Fruit fly (Drosophila melanogaster): Measurements from ENCODE around the gene Tgs1.

Tgs1 gene

dm6 chr3R:18298298-18298899 is 43.1 kb downstream of the Tgs1 start (continued):
- no peak for TF ChIP-seq Sox100B (GFP tag; optimal IDR thresholded peaks at IDR 0.05)
- no peak for TF ChIP-seq emc (GFP tag; optimal IDR thresholded peaks at IDR 0.05)
- TF ChIP-seq CG14441 (GFP tag; IDR thresholded peaks at IDR 0.05) = no peak
- no peak for TF ChIP-seq CG7556 (GFP tag; optimal IDR thresholded peaks at IDR 0.05)
- peak; percentile 25 for TF ChIP-seq mam (GFP tag; optimal IDR thresholded peaks at IDR 0.05)
- TF ChIP-seq MTF-1 (GFP tag; optimal IDR thresholded peaks at IDR 0.05; ENCODE audit: borderline replicate concordance) = no peak
- TF ChIP-seq Taf1 (GFP tag; IDR thresholded peaks at IDR 0.05) = no peak
- no peak for TF ChIP-seq NC2α (GFP tag; optimal IDR thresholded peaks at IDR 0.05)
- no peak for TF ChIP-seq repo (GFP tag; optimal IDR thresholded peaks at IDR 0.05)
- TF ChIP-seq schlank (tag; optimal IDR thresholded peaks at IDR 0.05) = no peak
- no peak for TF ChIP-seq H2.0 (GFP tag; IDR thresholded peaks at IDR 0.05)
- no peak for TF ChIP-seq CG3726 (GFP tag; IDR thresholded peaks at IDR 0.05)
- TF ChIP-seq CG6683 (GFP tag; optimal IDR thresholded peaks at IDR 0.05) = no peak
- TF ChIP-seq Fer1 (GFP tag; optimal IDR thresholded peaks at IDR 0.05) = no peak
- peak; percentile 21 for TF ChIP-seq CG9817 (tag; optimal IDR thresholded peaks at IDR 0.05)
- TF ChIP-seq CG10274 (GFP tag; optimal IDR thresholded peaks at IDR 0.05) = no peak
- TF ChIP-seq CG43689 (GFP tag; IDR thresholded peaks at IDR 0.05) = no peak
- TF ChIP-seq psq (GFP tag; optimal IDR thresholded peaks at IDR 0.05) = no peak
- TF ChIP-seq Tbp (GFP tag; optimal IDR thresholded peaks at IDR 0.05) = no peak
- TF ChIP-seq dmrt11E (tag; optimal IDR thresholded peaks at IDR 0.05) = no peak
- peak; percentile 31 for TF ChIP-seq Meics (GFP tag; optimal IDR thresholded peaks at IDR 0.05)
- TF ChIP-seq row (GFP tag; IDR thresholded peaks at IDR 0.05) = no peak
- TF ChIP-seq bbx (GFP tag; IDR thresholded peaks at IDR 0.05; ENCODE audit: partially characterized antibody) = peak; percentile 23; the same call in 1 of the 2 replicates
- TF ChIP-seq MBD-R2 (GFP tag; IDR thresholded peaks at IDR 0.05) = no peak; the same call in 1 of the 2 replicates
- TF ChIP-seq ato (GFP tag; IDR thresholded peaks at IDR 0.05; ENCODE audit: partially characterized antibody) = no peak
- no peak for TF ChIP-seq HLH4C (GFP tag; IDR thresholded peaks at IDR 0.05; ENCODE audit: partially characterized antibody)
- TF ChIP-seq HmgZ (tag; optimal IDR thresholded peaks at IDR 0.05) = peak; percentile 41
- no peak for TF ChIP-seq h (optimal IDR thresholded peaks at IDR 0.05)
- TF ChIP-seq CG11723 (GFP tag; optimal IDR thresholded peaks at IDR 0.05) = no peak
- TF ChIP-seq Mad (GFP tag; optimal IDR thresholded peaks at IDR 0.05) = no peak
- TF ChIP-seq D19B (GFP tag; optimal IDR thresholded peaks at IDR 0.05) = no peak
- no peak for TF ChIP-seq fu2 (GFP tag; optimal IDR thresholded peaks at IDR 0.05)
- TF ChIP-seq btn (GFP tag; optimal IDR thresholded peaks at IDR 0.05) = no peak
- TF ChIP-seq CG11085 (GFP tag; IDR thresholded peaks at IDR 0.05) = no peak
- TF ChIP-seq fru (optimal IDR thresholded peaks at IDR 0.05) = no peak
- TF ChIP-seq sd (tag; optimal IDR thresholded peaks at IDR 0.05) = peak; percentile 72
- TF ChIP-seq Deaf1 (tag; optimal IDR thresholded peaks at IDR 0.05) = peak; percentile 37
- TF ChIP-seq Vsx1 (GFP tag; optimal IDR thresholded peaks at IDR 0.05) = no peak
- no peak for TF ChIP-seq onecut (GFP tag; IDR thresholded peaks at IDR 0.05)
- TF ChIP-seq Aef1 (GFP tag; IDR thresholded peaks at IDR 0.05) = peak; percentile 72
- no peak for TF ChIP-seq CG17361 (GFP tag; IDR thresholded peaks at IDR 0.05)
- TF ChIP-seq CG9437 (GFP tag; optimal IDR thresholded peaks at IDR 0.05) = no peak
- TF ChIP-seq Rx (GFP tag; IDR thresholded peaks at IDR 0.05) = no peak
- peak; percentile 6 for TF ChIP-seq CoRest (tag; optimal IDR thresholded peaks at IDR 0.05)
- TF ChIP-seq CG10366 (GFP tag; IDR thresholded peaks at IDR 0.05) = no peak
- TF ChIP-seq Awh (GFP tag; IDR thresholded peaks at IDR 0.05) = peak; percentile 58; the same call in 1 of the 2 replicates
- TF ChIP-seq YL-1 (GFP tag; optimal IDR thresholded peaks at IDR 0.05) = no peak
- TF ChIP-seq Optix (GFP tag; IDR thresholded peaks at IDR 0.05) = no peak
- TF ChIP-seq tna (GFP tag; IDR thresholded peaks at IDR 0.05; ENCODE audit: partially characterized antibody) = no peak
- peak; percentile 60 for TF ChIP-seq Drgx (GFP tag; IDR thresholded peaks at IDR 0.05)
- TF ChIP-seq CG1529 (GFP tag; optimal IDR thresholded peaks at IDR 0.05) = no peak
